Fruit fly (Drosophila melanogaster): ENCODE data around the gene Gr10b.

Gene Gr10b

DNA sequence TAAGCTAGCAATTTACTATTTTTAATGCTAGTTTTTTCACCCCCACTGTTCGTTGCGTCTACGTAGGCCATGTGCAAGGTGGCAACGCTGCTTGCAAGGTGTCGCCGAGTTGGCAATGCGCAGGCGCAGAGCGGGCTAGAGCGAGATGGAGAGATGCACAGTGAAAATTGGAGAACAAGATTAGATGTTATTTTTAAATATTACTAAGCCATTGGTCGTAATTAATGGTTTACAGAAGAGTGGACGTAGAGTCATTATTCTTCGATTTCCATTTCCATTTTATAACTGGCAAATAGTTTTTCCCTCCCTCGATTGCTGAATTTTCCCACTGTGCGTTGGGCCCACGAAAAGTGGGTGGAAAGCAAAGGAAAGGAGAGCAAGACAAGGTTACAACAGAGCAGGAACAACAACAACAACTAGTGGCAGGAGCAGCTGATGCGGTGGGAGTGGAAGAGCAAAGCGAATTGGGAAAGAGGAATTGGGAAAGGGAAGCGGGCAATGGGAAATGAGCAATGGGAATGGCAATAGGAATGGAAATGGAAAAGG, 39.9 kb upstream of the Gr10b start (continued):
- TF ChIP-seq chm (GFP tag; IDR thresholded peaks at IDR 0.05) = peak; percentile 79
- peak; percentile 87 for TF ChIP-seq ara (GFP tag; IDR thresholded peaks at IDR 0.05)
- TF ChIP-seq Sox100B (GFP tag; optimal IDR thresholded peaks at IDR 0.05) = peak; percentile 50
- no peak for TF ChIP-seq HmgD (GFP tag; optimal IDR thresholded peaks at IDR 0.05)
- TF ChIP-seq CG8281 (tag; optimal IDR thresholded peaks at IDR 0.05) = peak; percentile 20
- peak; percentile 30 for TF ChIP-seq CG3065 (GFP tag; optimal IDR thresholded peaks at IDR 0.05)
- peak; percentile 74; the same call in 2 of the 3 replicates for TF ChIP-seq C15 (GFP tag; IDR thresholded peaks at IDR 0.05)
- TF ChIP-seq Eip74EF (GFP tag; optimal IDR thresholded peaks at IDR 0.05) = peak in 1 of 2 experiments; percentile 39
- peak; percentile 61 for TF ChIP-seq CG12219 (GFP tag; optimal IDR thresholded peaks at IDR 0.05)
- TF ChIP-seq wek (GFP tag; optimal IDR thresholded peaks at IDR 0.05) = peak; percentile 61
- no peak for TF ChIP-seq Dfd (GFP tag; optimal IDR thresholded peaks at IDR 0.05)
- peak; percentile 83 for TF ChIP-seq Camta (GFP tag; optimal IDR thresholded peaks at IDR 0.05)
- TF ChIP-seq CG6272 (GFP tag; IDR thresholded peaks at IDR 0.05) = peak; percentile 79
- 0 out of 2 replicates have a peak, but pooled peaks have one; percentile 25 for TF ChIP-seq gt (GFP tag; IDR thresholded peaks at IDR 0.05)
- peak; percentile 87 for TF ChIP-seq row (GFP tag; IDR thresholded peaks at IDR 0.05)
- peak; percentile 77 for TF ChIP-seq CG11696 (GFP tag; IDR thresholded peaks at IDR 0.05)
- TF ChIP-seq Nf-YC (tag; optimal IDR thresholded peaks at IDR 0.05) = peak; percentile 17
- TF ChIP-seq CG16813 (GFP tag; IDR thresholded peaks at IDR 0.05; ENCODE audit: partially characterized antibody) = no peak
- no peak for TF ChIP-seq tll (GFP tag; optimal IDR thresholded peaks at IDR 0.05)
- no peak for TF ChIP-seq CG14965 (GFP tag; optimal IDR thresholded peaks at IDR 0.05; ENCODE audit: borderline replicate concordance)
- TF ChIP-seq CG15269 (tag; optimal IDR thresholded peaks at IDR 0.05) = peak; percentile 72
- TF ChIP-seq CG3407 (GFP tag; optimal IDR thresholded peaks at IDR 0.05) = peak; percentile 42
- TF ChIP-seq CG9609 (GFP tag; optimal IDR thresholded peaks at IDR 0.05) = peak; percentile 55
- peak; percentile 82 for TF ChIP-seq CG2120 (GFP tag; optimal IDR thresholded peaks at IDR 0.05)
- peak; percentile 49 for TF ChIP-seq CG7987 (GFP tag; optimal IDR thresholded peaks at IDR 0.05)
- TF ChIP-seq insv (GFP tag; optimal IDR thresholded peaks at IDR 0.05) = peak in 1 of 2 experiments; percentile 87
- TF ChIP-seq CG34376 (GFP tag; optimal IDR thresholded peaks at IDR 0.05) = peak; percentile 22
- TF ChIP-seq ro (GFP tag; IDR thresholded peaks at IDR 0.05) = peak; percentile 50; the same call in 1 of the 2 replicates
- peak; percentile 96 for TF ChIP-seq Med (GFP tag)
- no peak for TF ChIP-seq CG1647 (GFP tag; optimal IDR thresholded peaks at IDR 0.05)
- TF ChIP-seq CG5180 (GFP tag; optimal IDR thresholded peaks at IDR 0.05) = peak; percentile 46
- peak; percentile 76 for TF ChIP-seq wor (GFP tag; IDR thresholded peaks at IDR 0.05)
- peak; percentile 75 for TF ChIP-seq pb (GFP tag; optimal IDR thresholded peaks at IDR 0.05)
- peak; percentile 89 for TF ChIP-seq E2f1 (GFP tag; IDR thresholded peaks at IDR 0.05)
- TF ChIP-seq tna (GFP tag; IDR thresholded peaks at IDR 0.05; ENCODE audit: partially characterized antibody) = no peak
- TF ChIP-seq sd (tag; optimal IDR thresholded peaks at IDR 0.05) = peak; percentile 32
- TF ChIP-seq Bgb (GFP tag; IDR thresholded peaks at IDR 0.05; ENCODE audit: partially characterized antibody) = peak; percentile 52; the same call in 1 of the 2 replicates
- TF ChIP-seq hkb (optimal IDR thresholded peaks at IDR 0.05) = no peak
- TF ChIP-seq hkb (GFP tag; IDR thresholded peaks at IDR 0.05) = peak; percentile 89
- TF ChIP-seq ken (GFP tag; IDR thresholded peaks at IDR 0.05) = peak; percentile 89
- TF ChIP-seq CG33557 (GFP tag; optimal IDR thresholded peaks at IDR 0.05) = no peak
- TF ChIP-seq CG33213 (GFP tag; optimal IDR thresholded peaks at IDR 0.05) = peak; percentile 68
- TF ChIP-seq CG9437 (GFP tag; optimal IDR thresholded peaks at IDR 0.05) = peak; percentile 33
- TF ChIP-seq Tbp (GFP tag; optimal IDR thresholded peaks at IDR 0.05) = no peak
- peak; percentile 79 for TF ChIP-seq Optix (GFP tag; IDR thresholded peaks at IDR 0.05)
- peak; percentile 35 for TF ChIP-seq Atf-2 (GFP tag; optimal IDR thresholded peaks at IDR 0.05)
- TF ChIP-seq CG11560 (tag; IDR thresholded peaks at IDR 0.05) = peak; percentile 57; the same call in 1 of the 3 replicates
- peak; percentile 76 for TF ChIP-seq slp2 (GFP tag; optimal IDR thresholded peaks at IDR 0.05)
- TF ChIP-seq pros (GFP tag; optimal IDR thresholded peaks at IDR 0.05) = no peak
- TF ChIP-seq dpn (GFP tag; optimal IDR thresholded peaks at IDR 0.05) = peak; percentile 74 to 79
